Worm (Caenorhabditis elegans) whole organism, L3 larva: ENCODE measurements around the gene clp-7.

Experiments used
- nhr-76 ChIP-seq: fragments of 150-350 bp; sonication (generic microtip); optimal IDR thresholded peaks from 5 replicates; lab custom pipeline; 2014; ENCODE audit warnings: missing biosample characterization, missing genetic modification characterization
- sea-2 ChIP-seq: fragments of 150-350 bp; sonication (generic microtip); optimal IDR thresholded peaks from 4 replicates; lab custom pipeline; 2014; ENCODE audit warnings: missing biosample characterization, missing genetic modification reagents, missing genetic modification characterization
- snpc-4 ChIP-seq: fragments of 150-350 bp; optimal IDR thresholded peaks from 2 replicates; lab custom pipeline; 2014; ENCODE audit warnings: missing biosample characterization, missing genetic modification characterization
- zag-1 ChIP-seq: fragments of 150-350 bp; optimal IDR thresholded peaks from 2 replicates; lab custom pipeline; 2014; ENCODE audit warnings: missing biosample characterization, missing genetic modification characterization

DNA sequence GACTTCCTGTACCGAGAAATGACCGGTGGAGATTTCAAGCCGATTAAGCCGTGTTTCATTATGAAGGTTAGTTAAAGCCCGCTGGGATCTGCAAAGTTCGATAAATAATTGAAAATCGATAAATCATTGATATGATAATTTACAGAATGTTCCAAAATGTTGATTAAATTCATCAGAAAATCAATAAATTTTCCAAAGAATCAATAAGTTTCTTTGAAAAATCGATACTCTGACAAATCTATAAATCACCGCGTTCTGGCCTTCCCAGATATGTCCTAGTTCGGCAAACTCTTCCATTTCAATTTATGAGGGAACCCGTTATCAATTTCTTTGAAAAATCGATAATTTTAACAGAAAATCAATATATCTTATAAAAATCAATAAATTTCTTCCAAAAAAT lies 38.3 kb downstream of the clp-7 start:
- no peak for TF ChIP-seq sea-2 (GFP tag; lab: Kevin White, UChicago)
- no peak for TF ChIP-seq nhr-76 (tag; lab: Kevin White, UChicago)
- no peak for TF ChIP-seq snpc-4 (tag; lab: Kevin White, UChicago)
- TF ChIP-seq zag-1 (tag; lab: Kevin White, UChicago): no peak
